Worm (Caenorhabditis elegans): Measurements from ENCODE around the gene mrps-34.

DNA sequence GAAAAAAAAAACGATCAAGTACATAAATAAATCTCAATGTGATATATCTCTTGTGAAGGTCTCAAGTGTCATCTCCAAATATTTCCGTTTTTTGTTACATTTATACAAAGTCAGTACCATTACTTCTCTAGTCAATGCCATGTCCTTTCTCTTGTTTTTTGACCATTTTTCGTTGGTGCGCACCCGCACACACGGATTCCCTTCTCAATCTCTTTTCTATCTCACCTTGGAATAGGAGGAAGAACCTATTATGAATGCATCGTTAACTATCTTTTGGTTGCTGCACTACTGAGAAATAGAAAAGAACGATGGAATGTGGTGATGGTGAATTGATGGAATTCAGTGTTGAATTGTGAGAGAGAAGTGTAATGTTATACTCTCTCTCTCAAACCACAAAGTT lies 24.5 kb downstream of the mrps-34 start:
- TF ChIP-seq nhr-12 (tag; optimal IDR thresholded peaks at IDR 0.05), result no peak
- no peak for TF ChIP-seq nhr-10 (tag; optimal IDR thresholded peaks at IDR 0.05)
- TF ChIP-seq fos-1 (tag; optimal IDR thresholded peaks at IDR 0.05), result no peak
- TF ChIP-seq dmd-4 (tag; optimal IDR thresholded peaks at IDR 0.05), result no peak
- no peak for TF ChIP-seq egl-27 (tag; optimal IDR thresholded peaks at IDR 0.05)
- TF ChIP-seq zag-1 (tag; optimal IDR thresholded peaks at IDR 0.05), result no peak
